Fruit fly (Drosophila melanogaster): Measurements from ENCODE around the gene Cmtr1.

The Cmtr1 gene

dm6 chrX:4075430-4075829 is 25.4 kb downstream of the Cmtr1 start, which contains the start of gene CG43689:
TSS of gene CG43689 (plus strand) at chrX:4075743.
- TF ChIP-seq CG17801 (GFP tag; optimal IDR thresholded peaks at IDR 0.05; ENCODE audit: partially characterized antibody), result no peak

dm6 chrX:4061502-4061901 is 39.3 kb downstream of the Cmtr1 start:
- no peak for TF ChIP-seq CG17801 (GFP tag; optimal IDR thresholded peaks at IDR 0.05; ENCODE audit: partially characterized antibody)

Measured in ovary, adult (tissue).